Comparison of ENCODE assay signal across 7 worm cellular contexts in the genomic region with DNA sequence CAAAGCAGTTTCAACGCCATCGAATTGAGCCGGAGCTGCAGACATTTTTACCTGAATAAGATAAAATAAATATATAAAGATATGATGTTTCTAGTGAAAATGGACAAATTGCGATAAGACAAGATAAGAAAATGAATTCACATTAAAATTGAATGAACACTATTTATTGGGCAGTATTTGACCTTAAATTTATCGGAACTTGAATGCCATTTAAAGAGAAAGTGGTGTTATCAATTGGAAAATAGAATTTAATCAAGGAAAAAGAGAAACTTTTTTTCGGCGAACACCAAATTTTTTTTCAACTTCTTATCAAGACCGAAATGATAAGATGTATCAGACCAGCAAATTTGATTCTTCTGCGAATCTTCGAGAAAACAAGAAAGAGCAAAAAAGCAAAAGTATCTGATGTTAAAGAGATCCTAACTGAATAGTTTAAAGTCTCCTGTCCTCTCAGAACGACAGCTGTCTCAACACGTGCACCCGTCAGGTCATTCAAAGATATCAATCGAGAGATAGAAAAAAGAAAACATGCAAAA.
TF ChIP-seq lines count a peak whose summit lies in the region.

Gene upb-1 (minus strand): TSS at position 51 of the 536 bp plus-strand sequence.

TF ChIP-seq in whole organism, L1 larva, 84 proteins besides CTCF, POLR2A, EP300 and RAD21 (continues in another document):
- TF ChIP-seq rnt-1 (tag; optimal IDR thresholded peaks at IDR 0.05; lab: Kevin White, UChicago) (peak; percentile 62), snu-23 (GFP tag; optimal IDR thresholded peaks at IDR 0.05; lab: Kevin White, UChicago) (peak; percentile 55), lsy-2 (tag; optimal IDR thresholded peaks at IDR 0.05; lab: Kevin White, UChicago) (peak; percentile 42 to 67), mef-2 (tag; optimal IDR thresholded peaks at IDR 0.05; lab: Kevin White, UChicago) (no peak), mep-1 (tag; optimal IDR thresholded peaks at IDR 0.05; lab: Kevin White, UChicago) (peak; percentile 21), nhr-20 (tag; optimal IDR thresholded peaks at IDR 0.05; lab: Kevin White, UChicago) (peak; percentile 52), mdl-1 (tag; optimal IDR thresholded peaks at IDR 0.05; lab: Kevin White, UChicago) (peak in 1 of 2 experiments; percentile 64), swsn-7 (tag; optimal IDR thresholded peaks at IDR 0.05; lab: Kevin White, UChicago) (peak; percentile 7), hpl-2 (GFP tag; optimal IDR thresholded peaks at IDR 0.05; lab: Kevin White, UChicago) (no peak), egl-27 (tag; optimal IDR thresholded peaks at IDR 0.05; lab: Kevin White, UChicago) (no peak), egl-13 (tag; optimal IDR thresholded peaks at IDR 0.05; lab: Kevin White, UChicago) (no peak), unc-130 (tag; optimal IDR thresholded peaks at IDR 0.05; lab: Kevin White, UChicago) (peak; percentile 39)

TF ChIP-seq in whole organism, L2 larva, 48 proteins besides CTCF, POLR2A, EP300 and RAD21 (continues in another document):
- no peak for TF ChIP-seq unc-55 (GFP tag; optimal IDR thresholded peaks at IDR 0.05; lab: Kevin White, UChicago)
- no peak for TF ChIP-seq zag-1 (tag; optimal IDR thresholded peaks at IDR 0.05; lab: Kevin White, UChicago)
- TF ChIP-seq aly-2 (tag; optimal IDR thresholded peaks at IDR 0.05; lab: Kevin White, UChicago) = no peak
- no peak for TF ChIP-seq nhr-77 (tag; optimal IDR thresholded peaks at IDR 0.05; lab: Kevin White, UChicago)
- no peak for TF ChIP-seq nhr-25 (tag; optimal IDR thresholded peaks at IDR 0.05; lab: Kevin White, UChicago)
- TF ChIP-seq C34F6.9 (tag; optimal IDR thresholded peaks at IDR 0.05; lab: Kevin White, UChicago) = peak; percentile 47
- no peak for TF ChIP-seq nhr-12 (tag; optimal IDR thresholded peaks at IDR 0.05; lab: Kevin White, UChicago)
- peak; percentile 41 for TF ChIP-seq fos-1 (tag; optimal IDR thresholded peaks at IDR 0.05; lab: Kevin White, UChicago)
- peak; percentile 23 for TF ChIP-seq blmp-1 (tag; optimal IDR thresholded peaks at IDR 0.05; lab: Kevin White, UChicago; ENCODE audit: insufficient read depth)
- no peak for TF ChIP-seq mbf-1 (tag; optimal IDR thresholded peaks at IDR 0.05; lab: Kevin White, UChicago)
- no peak for TF ChIP-seq nhr-237 (tag; optimal IDR thresholded peaks at IDR 0.05; lab: Kevin White, UChicago)
- TF ChIP-seq sem-4 (tag; optimal IDR thresholded peaks at IDR 0.05; lab: Kevin White, UChicago) = no peak
- no peak for TF ChIP-seq crh-2 (tag; optimal IDR thresholded peaks at IDR 0.05; lab: Kevin White, UChicago)

TF ChIP-seq in whole organism, L3 larva, 47 proteins besides CTCF, POLR2A, EP300 and RAD21:
- TF ChIP-seq elt-2 (tag; optimal IDR thresholded peaks at IDR 0.05; lab: Kevin White, UChicago) (peak; percentile 78), elt-1 (tag; optimal IDR thresholded peaks at IDR 0.05; lab: Kevin White, UChicago) (no peak)

TF ChIP-seq in whole organism, L4 larva, 104 proteins besides CTCF, POLR2A, EP300 and RAD21 (continues in another document):
- TF ChIP-seq lin-1 (GFP tag; IDR thresholded peaks at IDR 0.05; lab: Robert Waterston, UW) (no peak), lin-38 (GFP tag; IDR thresholded peaks at IDR 0.05; lab: Robert Waterston, UW) (no peak), Y105C5A.15 (GFP tag; IDR thresholded peaks at IDR 0.05; lab: Robert Waterston, UW) (no peak), attf-4 (tag; optimal IDR thresholded peaks at IDR 0.05; lab: Kevin White, UChicago) (no peak), egl-27 (tag; optimal IDR thresholded peaks at IDR 0.05; lab: Kevin White, UChicago) (no peak), daf-12 (tag; optimal IDR thresholded peaks at IDR 0.05; lab: Kevin White, UChicago) (no peak), nhr-28 (tag; optimal IDR thresholded peaks at IDR 0.05; lab: Kevin White, UChicago) (no peak), F49E8.2 (tag; optimal IDR thresholded peaks at IDR 0.05; lab: Kevin White, UChicago; ENCODE audit: borderline replicate concordance) (no peak), php-3 (GFP tag; IDR thresholded peaks at IDR 0.05; lab: Robert Waterston, UW) (no peak), ctbp-1 (GFP tag; IDR thresholded peaks at IDR 0.05; lab: Robert Waterston, UW) (no peak), vab-7 (GFP tag; IDR thresholded peaks at IDR 0.05; lab: Robert Waterston, UW) (no peak), lin-13 (GFP tag; optimal IDR thresholded peaks at IDR 0.05; lab: Kevin White, UChicago) (no peak), nhr-102 (tag; optimal IDR thresholded peaks at IDR 0.05; lab: Kevin White, UChicago) (no peak), snpc-1.2 (GFP tag; IDR thresholded peaks at IDR 0.05; lab: Robert Waterston, UW) (no peak), nhr-10 (tag; optimal IDR thresholded peaks at IDR 0.05; lab: Kevin White, UChicago) (no peak), dmd-6 (GFP tag; IDR thresholded peaks at IDR 0.05; lab: Robert Waterston, UW) (peak; percentile 56; the same call in 1 of the 2 replicates)

TF ChIP-seq in whole organism, late embryonic, 69 proteins besides CTCF, POLR2A, EP300 and RAD21:
- TF ChIP-seq dmd-4 (tag; optimal IDR thresholded peaks at IDR 0.05; lab: Kevin White, UChicago; ENCODE audit: borderline replicate concordance) (no peak), pax-1 (tag; optimal IDR thresholded peaks at IDR 0.05; lab: Kevin White, UChicago) (no peak), elt-2 (tag; optimal IDR thresholded peaks at IDR 0.05; lab: Kevin White, UChicago) (peak; percentile 82), unc-55 (GFP tag; optimal IDR thresholded peaks at IDR 0.05; lab: Kevin White, UChicago) (peak; percentile 70), ceh-34 (tag; optimal IDR thresholded peaks at IDR 0.05; lab: Kevin White, UChicago) (no peak), ref-2 (tag; optimal IDR thresholded peaks at IDR 0.05; lab: Kevin White, UChicago) (no peak)

TF ChIP-seq in whole organism, mixed stage, embryonic, 35 proteins besides CTCF, POLR2A, EP300 and RAD21:
- TF ChIP-seq hlh-1 (tag; optimal IDR thresholded peaks at IDR 0.05; lab: Kevin White, UChicago) = peak; percentile 100
- TF ChIP-seq ceh-83 (GFP tag; optimal IDR thresholded peaks at IDR 0.05; lab: Kevin White, UChicago) = no peak
- TF ChIP-seq unc-62 (GFP tag; optimal IDR thresholded peaks at IDR 0.05; lab: Kevin White, UChicago) = peak; percentile 90
TF ChIP-seq in whole organism, mixed stage, embryonic: peak in this region for 2.

TF ChIP-seq in whole organism, young adult, 124 proteins besides CTCF, POLR2A, EP300 and RAD21:
- TF ChIP-seq rpc-1 (optimal IDR thresholded peaks at IDR 0.05; lab: Kevin White, UChicago) (no peak), rpc-1 (tag; optimal IDR thresholded peaks at IDR 0.05; lab: Kevin White, UChicago) (no peak), snpc-3.4 (tag; optimal IDR thresholded peaks at IDR 0.05; lab: Kevin White, UChicago) (no peak), nhr-80 (tag; optimal IDR thresholded peaks at IDR 0.05; lab: Kevin White, UChicago) (peak; percentile 32), hmg-1.2 (GFP tag; IDR thresholded peaks at IDR 0.05; lab: Robert Waterston, UW) (no peak), mxl-1 (tag; optimal IDR thresholded peaks at IDR 0.05; lab: Kevin White, UChicago) (no peak)
